Worm (Caenorhabditis elegans) whole organism, L4/young adult: ENCODE data around the gene riok-3.

Source experiments
- W03F9.2 ChIP-seq: fragments of 150-350 bp; optimal IDR thresholded peaks from 2 replicates; lab custom pipeline; 2014; ENCODE audit warnings: missing biosample characterization, missing genetic modification characterization
- him-1 ChIP-seq: sonication (generic microtip); optimal IDR thresholded peaks from 2 replicates; lab custom pipeline; 2016; ENCODE audit warnings: missing genotype, missing genetic modification reagents, missing genetic modification characterization, missing compliant biosample characterization

DNA sequence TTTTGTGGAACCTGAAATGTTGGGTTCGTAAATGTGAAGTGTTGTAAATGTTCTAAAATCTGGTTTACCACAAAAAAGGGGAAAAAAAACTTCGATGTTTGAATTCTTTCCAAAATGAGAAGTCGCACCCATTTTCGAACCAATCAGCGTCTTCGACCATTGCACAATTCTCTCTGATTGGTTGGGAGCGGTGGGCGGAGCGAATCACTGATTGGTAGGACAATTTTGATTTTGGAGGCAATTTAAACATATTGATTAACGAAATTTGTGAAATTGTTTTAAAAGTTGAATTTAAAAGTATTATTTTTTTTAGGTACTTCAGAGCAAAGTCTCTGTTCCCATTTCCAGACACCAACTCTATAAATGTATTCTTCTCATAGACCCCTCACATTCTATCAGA, 15.7 kb downstream of the riok-3 start:
- TF ChIP-seq him-1 (tag; lab: Kevin White, UChicago) (no peak), W03F9.2 (tag; lab: Kevin White, UChicago) (no peak)
